Worm (Caenorhabditis elegans) whole organism, L3 larva: ENCODE measurements around the gene T28A11.2.

Experiments
- ZK546.5 ChIP-seq: sonication (generic microtip); optimal IDR thresholded peaks from 2 replicates; lab custom pipeline; 2017; ENCODE audit warnings: missing biosample characterization, missing genetic modification characterization
- ceh-16 ChIP-seq: sonication (generic microtip); optimal IDR thresholded peaks from 2 replicates; lab custom pipeline; 2017; ENCODE audit warnings: missing biosample characterization, missing genetic modification characterization
- daf-12 ChIP-seq: fragments of 150-350 bp; optimal IDR thresholded peaks from 2 replicates; lab custom pipeline; 2014; ENCODE audit warnings: missing biosample characterization, missing genetic modification reagents, missing genetic modification characterization
- egl-27 ChIP-seq: sonication (generic microtip); optimal IDR thresholded peaks from 4 replicates; lab custom pipeline; 2017; ENCODE audit warnings: missing biosample characterization, missing genetic modification reagents, missing genetic modification characterization
- fos-1 ChIP-seq: fragments of 150-350 bp; optimal IDR thresholded peaks from 2 replicates; lab custom pipeline; 2014; ENCODE audit warnings: missing biosample characterization, missing genetic modification characterization
- hmg-11 ChIP-seq: sonication (generic microtip); optimal IDR thresholded peaks from 2 replicates; lab custom pipeline; 2016; ENCODE audit warnings: missing genetic modification characterization, missing compliant biosample characterization
- jun-1 ChIP-seq: fragments of 150-350 bp; optimal IDR thresholded peaks from 2 replicates; lab custom pipeline; 2014; ENCODE audit warnings: missing biosample characterization, missing genetic modification reagents, missing genetic modification characterization
- mdl-1 ChIP-seq: fragments of 150-350 bp; optimal IDR thresholded peaks from 2 replicates; lab custom pipeline; 2014; ENCODE audit warnings: missing biosample characterization, missing genetic modification characterization
- mml-1 ChIP-seq: fragments of 150-350 bp; sonication (generic microtip); optimal IDR thresholded peaks from 3 replicates; lab custom pipeline; 2014; ENCODE audit warnings: missing biosample characterization, missing genetic modification characterization
- nhr-43 ChIP-seq: sonication (generic microtip); optimal IDR thresholded peaks from 2 replicates; lab custom pipeline; 2016; ENCODE audit warnings: mild to moderate bottlenecking, missing genetic modification characterization, missing compliant biosample characterization; ENCODE audit not compliant: poor library complexity, severe bottlenecking
- pha-4 ChIP-seq: fragments of 150-350 bp; optimal IDR thresholded peaks from 2 replicates; lab custom pipeline; 2014; ENCODE audit warnings: missing biosample characterization, missing genetic modification reagents, missing genetic modification characterization
- pqm-1 ChIP-seq: fragments of 150-350 bp; optimal IDR thresholded peaks from 2 replicates; lab custom pipeline; 2017; ENCODE audit warnings: missing biosample characterization, missing genetic modification characterization, inconsistent platforms
- unc-62 ChIP-seq: fragments of 150-350 bp; sonication (generic microtip); optimal IDR thresholded peaks from 4 replicates; lab custom pipeline; 2014; ENCODE audit warnings: missing biosample characterization, missing genetic modification reagents, missing genetic modification characterization
- ztf-11 ChIP-seq: fragments of 150-350 bp; optimal IDR thresholded peaks from 2 replicates; lab custom pipeline; 2014; ENCODE audit warnings: missing biosample characterization, missing genetic modification characterization

T28A11.2 gene

ce11 chrV:3324178-3324577 lies 44.0 kb downstream of the T28A11.2 start, which contains the start of gene C17B7.8:
C17B7.8 (minus strand) TSS chrV:3324278.
- TF ChIP-seq ceh-16 (tag; lab: Kevin White, UChicago) = no peak
- TF ChIP-seq daf-12 (tag; lab: Kevin White, UChicago) = no peak
- no peak for TF ChIP-seq ZK546.5
- TF ChIP-seq pqm-1 (tag; lab: Kevin White, UChicago) = no peak
- no peak for TF ChIP-seq nhr-43
- TF ChIP-seq pha-4 = no peak
- TF ChIP-seq jun-1 (tag; lab: Kevin White, UChicago) = no peak
- no peak for TF ChIP-seq ztf-11 (tag; lab: Kevin White, UChicago)
- no peak for TF ChIP-seq mml-1
- no peak for TF ChIP-seq mdl-1 (tag; lab: Kevin White, UChicago)
- TF ChIP-seq fos-1 (tag; lab: Kevin White, UChicago) = no peak
- no peak for TF ChIP-seq egl-27 (tag; lab: Kevin White, UChicago)
- no peak for TF ChIP-seq hmg-11 (tag; lab: Kevin White, UChicago)
- TF ChIP-seq unc-62 = no peak
- TF ChIP-seq, all 47 proteins: peak for 0
